Worm (Caenorhabditis elegans) whole organism, young adult: ENCODE measurements around the gene F16G10.14.

ENCODE experiments used
- B0019.2 ChIP-seq: fragments of 200-800 bp; sonication (Bioruptor generic); conservative IDR thresholded peaks from 2 replicates; pipeline ENCODE4 v1.3.6; 2022; ENCODE audit warnings: missing genetic modification reagents, missing genetic modification characterization, missing compliant biosample characterization
- B0035.1 ChIP-seq: sonication (generic microtip); optimal IDR thresholded peaks from 2 replicates; lab custom pipeline; 2016; ENCODE audit warnings: missing genetic modification characterization, mild to moderate bottlenecking, missing compliant biosample characterization, missing genotype, missing genetic modification reagents
- C06A6.2 ChIP-seq: fragments of 200-800 bp; sonication (Bioruptor generic); conservative IDR thresholded peaks from 2 replicates; pipeline ENCODE4 v1.3.6; 2022; ENCODE audit warnings: missing genetic modification characterization, missing compliant biosample characterization
- F22D6.2 ChIP-seq: sonication (generic microtip); optimal IDR thresholded peaks from 2 replicates; lab custom pipeline; 2016; ENCODE audit warnings: mild to moderate bottlenecking, missing genetic modification characterization, missing compliant biosample characterization
- F37B4.10 ChIP-seq: fragments of 200-800 bp; sonication (Bioruptor generic); IDR thresholded peaks from 2 replicates; pipeline ENCODE4 v1.3.6; 2022; ENCODE audit warnings: missing genetic modification characterization, missing compliant biosample characterization
- F57A8.1 ChIP-seq: fragments of 200-800 bp; sonication (Bioruptor generic); optimal IDR thresholded peaks from 2 replicates; lab custom pipeline; 2018; ENCODE audit warnings: mild to moderate bottlenecking, missing genetic modification characterization, moderate library complexity, missing compliant biosample characterization
- K12H6.12 ChIP-seq: fragments of 200-800 bp; sonication (Bioruptor generic); optimal IDR thresholded peaks from 2 replicates; lab custom pipeline; 2018; ENCODE audit warnings: mild to moderate bottlenecking, missing genetic modification characterization, missing compliant biosample characterization
- Y53G8AR.9 ChIP-seq: fragments of 200-800 bp; sonication (Bioruptor generic); conservative IDR thresholded peaks from 2 replicates; pipeline ENCODE4 v1.3.6; 2022; ENCODE audit warnings: missing genetic modification reagents, missing genetic modification characterization, missing compliant biosample characterization
- ccch-3 ChIP-seq: fragments of 200-800 bp; sonication (Bioruptor generic); optimal IDR thresholded peaks from 2 replicates; lab custom pipeline; 2018; ENCODE audit warnings: mild to moderate bottlenecking, missing genetic modification characterization, missing compliant biosample characterization
- cebp-2 ChIP-seq: fragments of 200-800 bp; sonication (Bioruptor generic); IDR thresholded peaks from 2 replicates; pipeline ENCODE4 v1.3.6; 2022; ENCODE audit warnings: missing genetic modification characterization, missing compliant biosample characterization
- ceh-79 ChIP-seq: sonication (generic microtip); optimal IDR thresholded peaks from 2 replicates; lab custom pipeline; 2017; ENCODE audit warnings: mild to moderate bottlenecking, missing genetic modification characterization, missing compliant biosample characterization
- ceh-91 ChIP-seq: fragments of 200-800 bp; sonication (Bioruptor generic); IDR thresholded peaks from 2 replicates; pipeline ENCODE4 v1.3.6; 2022; ENCODE audit warnings: missing genetic modification reagents, missing genetic modification characterization, missing compliant biosample characterization
- dox-1 ChIP-seq: fragments of 200-800 bp; sonication (Bioruptor generic); IDR thresholded peaks from 2 replicates; pipeline ENCODE4 v1.3.6; 2022; ENCODE audit warnings: missing genetic modification reagents, missing genetic modification characterization, missing compliant biosample characterization
- dpff-1 ChIP-seq: sonication (generic microtip); optimal IDR thresholded peaks from 2 replicates; lab custom pipeline; 2017; ENCODE audit warnings: mild to moderate bottlenecking, missing genetic modification characterization, missing compliant biosample characterization
- ekl-4 ChIP-seq: fragments of 200-800 bp; sonication (Bioruptor generic); IDR thresholded peaks from 2 replicates; pipeline ENCODE4 v1.3.6; 2022; ENCODE audit warnings: missing genetic modification reagents, missing genetic modification characterization, missing compliant biosample characterization
- hlh-12 ChIP-seq: sonication (generic microtip); optimal IDR thresholded peaks from 2 replicates; lab custom pipeline; 2016; ENCODE audit warnings: missing genetic modification characterization, missing compliant biosample characterization
- hmg-1.2 ChIP-seq: fragments of 200-800 bp; sonication (Bioruptor generic); IDR thresholded peaks from 2 replicates; pipeline ENCODE4 v1.3.6; 2022; ENCODE audit warnings: missing genetic modification reagents, missing genetic modification characterization, missing compliant biosample characterization
- lag-1 ChIP-seq: fragments of 200-800 bp; sonication (Bioruptor generic); IDR thresholded peaks from 2 replicates; pipeline ENCODE4 v1.3.6; 2022; ENCODE audit warnings: missing genetic modification reagents, missing genetic modification characterization, missing compliant biosample characterization
- let-607 ChIP-seq, 2 experiments: fragments of 200-800 bp in 1 of 2; sonication (Bioruptor generic) in 1 of 2; sonication (generic microtip) in 1 of 2; optimal IDR thresholded peaks; 2 replicates each; lab custom pipeline; 2016 to 2018; ENCODE audit warnings: mild to moderate bottlenecking in 2 of 2, missing compliant biosample characterization in 2 of 2, missing genetic modification characterization in 2 of 2, moderate library complexity in 2 of 2, missing genotype in 1 of 2
- lin-40 ChIP-seq: sonication (generic microtip); optimal IDR thresholded peaks from 2 replicates; lab custom pipeline; 2016; ENCODE audit warnings: missing genetic modification characterization, mild to moderate bottlenecking, missing compliant biosample characterization, missing genotype, missing genetic modification reagents
- lsy-27 ChIP-seq: sonication (generic microtip); optimal IDR thresholded peaks from 2 replicates; lab custom pipeline; 2017; ENCODE audit warnings: missing genetic modification characterization, mild to moderate bottlenecking, missing compliant biosample characterization, antibody characterized with exemption, missing genotype, borderline replicate concordance; ENCODE audit not compliant: insufficient read depth
- mes-4 ChIP-seq: sonication (generic microtip); optimal IDR thresholded peaks from 2 replicates; lab custom pipeline; 2016; ENCODE audit warnings: missing genotype, missing genetic modification characterization, missing compliant biosample characterization
- nfya-2 ChIP-seq: fragments of 200-800 bp; sonication (Bioruptor generic); IDR thresholded peaks from 2 replicates; pipeline ENCODE4 v1.3.6; 2022; ENCODE audit warnings: missing genetic modification reagents, missing genetic modification characterization, missing compliant biosample characterization
- nhr-27 ChIP-seq: fragments of 200-800 bp; sonication (Bioruptor generic); optimal IDR thresholded peaks from 2 replicates; lab custom pipeline; 2018; ENCODE audit warnings: mild to moderate bottlenecking, missing genetic modification characterization, moderate library complexity, missing compliant biosample characterization
- nhr-80 ChIP-seq: sonication (generic microtip); optimal IDR thresholded peaks from 2 replicates; lab custom pipeline; 2016; ENCODE audit warnings: missing genetic modification characterization, missing compliant biosample characterization
- nhr-90 ChIP-seq: sonication (generic microtip); optimal IDR thresholded peaks from 2 replicates; lab custom pipeline; 2016; ENCODE audit warnings: missing genotype, mild to moderate bottlenecking, missing genetic modification characterization, missing compliant biosample characterization
- repo-1 ChIP-seq: sonication (generic microtip); optimal IDR thresholded peaks from 2 replicates; lab custom pipeline; 2017; ENCODE audit warnings: mild to moderate bottlenecking, missing genetic modification characterization, missing compliant biosample characterization
- snpc-1.1 ChIP-seq: sonication (generic microtip); optimal IDR thresholded peaks from 2 replicates; lab custom pipeline; 2017; ENCODE audit warnings: missing genetic modification characterization, mild to moderate bottlenecking, missing compliant biosample characterization, antibody characterized with exemption, moderate library complexity, missing genotype, missing genetic modification reagents; ENCODE audit not compliant: insufficient read depth
- tbx-9 ChIP-seq: sonication (generic microtip); optimal IDR thresholded peaks from 2 replicates; lab custom pipeline; 2016; ENCODE audit warnings: borderline replicate concordance, missing genetic modification characterization, inconsistent platforms, missing compliant biosample characterization
- zfh-2 ChIP-seq: fragments of 200-800 bp; sonication (Bioruptor generic); conservative IDR thresholded peaks from 2 replicates; pipeline ENCODE4 v1.3.6; 2022; ENCODE audit warnings: missing genetic modification reagents, missing genetic modification characterization, missing compliant biosample characterization
- ztf-25 ChIP-seq: fragments of 200-800 bp; sonication (Bioruptor generic); IDR thresholded peaks from 2 replicates; pipeline ENCODE4 v1.3.6; 2022; ENCODE audit warnings: missing genetic modification reagents, missing genetic modification characterization, missing compliant biosample characterization
- ztf-28 ChIP-seq: fragments of 200-800 bp; sonication (Bioruptor generic); IDR thresholded peaks from 2 replicates; pipeline ENCODE4 v1.3.6; 2022; ENCODE audit warnings: missing genetic modification reagents, missing genetic modification characterization, missing compliant biosample characterization
- ztf-3 ChIP-seq: fragments of 200-800 bp; sonication (Bioruptor generic); optimal IDR thresholded peaks from 2 replicates; lab custom pipeline; 2018; ENCODE audit warnings: mild to moderate bottlenecking, missing genetic modification characterization, missing compliant biosample characterization

Gene F16G10.14

ce11 chrII:2398884-2399283, at the start of gene F16G10.14:
Gene F16G10.14 (minus strand): TSS chrII:2398984.
- TF ChIP-seq F57A8.1 (GFP tag; lab: Kevin White, UChicago): no peak
- no peak for TF ChIP-seq tbx-9 (tag; lab: Kevin White, UChicago)
- no peak for TF ChIP-seq cebp-2 (GFP tag; lab: Robert Waterston, UW)
- no peak for TF ChIP-seq dpff-1
- no peak for TF ChIP-seq nfya-2 (GFP tag; lab: Robert Waterston, UW)
- no peak for TF ChIP-seq hlh-12
- no peak for TF ChIP-seq K12H6.12 (tag; lab: Kevin White, UChicago)
- no peak for TF ChIP-seq C06A6.2 (GFP tag; lab: Robert Waterston, UW)
- TF ChIP-seq repo-1: no peak
- no peak for TF ChIP-seq B0019.2 (GFP tag; lab: Robert Waterston, UW)
- no peak for TF ChIP-seq hmg-1.2 (GFP tag; lab: Robert Waterston, UW)
- TF ChIP-seq ccch-3: no peak
- no peak for TF ChIP-seq ztf-25 (GFP tag; lab: Robert Waterston, UW)
- no peak for TF ChIP-seq nhr-27 (tag; lab: Kevin White, UChicago)
- no peak for TF ChIP-seq lin-40 (tag; lab: Kevin White, UChicago)
- no peak for TF ChIP-seq Y53G8AR.9 (GFP tag; lab: Robert Waterston, UW)
- TF ChIP-seq F37B4.10 (GFP tag; lab: Robert Waterston, UW): no peak
- no peak for TF ChIP-seq ztf-28 (GFP tag; lab: Robert Waterston, UW)

- TF ChIP-seq B0035.1 (no peak), dox-1 (GFP tag; lab: Robert Waterston, UW) (no peak), lag-1 (no peak), nhr-90 (tag; lab: Kevin White, UChicago) (no peak), ztf-3 (GFP tag; lab: Kevin White, UChicago) (no peak), snpc-1.1 (tag; lab: Kevin White, UChicago) (no peak), mes-4 (tag; lab: Kevin White, UChicago) (no peak), lsy-27 (tag; lab: Kevin White, UChicago) (no peak)
- TF ChIP-seq, all 124 proteins: peak for 0
Measured at ce11 chrII:2446727-2447126, 47.9 kb upstream of the F16G10.14 start.

DNA sequence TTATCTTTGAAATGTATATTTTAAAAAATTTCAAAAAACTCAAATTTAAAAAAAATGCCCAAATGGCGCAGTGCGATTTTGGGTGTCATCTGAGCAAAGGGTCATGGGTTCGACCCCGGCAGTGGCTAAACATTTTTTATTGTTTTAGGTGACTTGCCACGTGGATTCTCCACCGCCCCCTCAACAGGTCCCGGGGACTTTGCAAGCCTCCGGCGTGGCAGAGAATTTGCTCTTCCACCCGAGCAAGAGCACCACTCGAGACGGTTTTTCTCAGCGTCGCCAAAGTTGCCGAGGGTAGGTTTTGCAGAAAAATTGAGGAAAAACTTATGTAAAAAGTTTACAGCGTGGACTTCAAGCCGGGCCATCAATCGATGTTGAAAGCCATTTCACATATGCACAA, 46.4 kb upstream of the F16G10.14 start:
- no peak for TF ChIP-seq let-607 (tag; optimal IDR thresholded peaks at IDR 0.05; lab: Kevin White, UChicago)
- TF ChIP-seq zfh-2 (GFP tag; lab: Robert Waterston, UW): peak; percentile 55; the same call in 1 of the 2 replicates

DNA sequence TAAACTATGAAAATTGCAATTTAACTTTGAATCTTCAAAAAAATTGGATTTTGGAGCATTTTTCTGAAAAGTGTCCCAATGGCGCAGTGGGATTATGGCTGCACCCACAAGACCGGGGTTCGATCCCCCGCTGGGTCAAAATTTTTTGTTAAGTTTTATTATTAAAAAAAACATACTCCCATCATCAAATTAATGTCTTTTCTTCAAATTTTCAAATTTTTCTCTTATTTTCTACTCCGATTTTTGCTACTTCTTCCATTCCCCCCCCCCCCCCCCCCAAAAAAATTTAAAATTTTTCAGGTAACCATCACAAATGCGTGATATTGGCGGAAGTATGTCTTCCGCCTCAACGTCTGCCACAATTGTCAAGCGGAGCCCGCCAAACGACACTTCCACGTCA, 44.2 kb upstream of the F16G10.14 start, which contains the start of gene vab-19:
TSS of gene vab-19 (plus strand) at position 301 of the 400 bp plus-strand sequence.
- TF ChIP-seq nhr-80 (tag; lab: Kevin White, UChicago) (no peak), ekl-4 (GFP tag; lab: Robert Waterston, UW) (no peak), F22D6.2 (no peak), Y53G8AR.9 (GFP tag; lab: Robert Waterston, UW) (no peak), ztf-25 (GFP tag; lab: Robert Waterston, UW) (no peak), ceh-91 (GFP tag; lab: Robert Waterston, UW) (no peak), ceh-79 (no peak)
